Worm (Caenorhabditis elegans): Measurements from ENCODE around the gene hil-4.
A peak's percentile ranks its signal among the peaks of the same experiment; 100 is the strongest.

Gene hil-4

DNA sequence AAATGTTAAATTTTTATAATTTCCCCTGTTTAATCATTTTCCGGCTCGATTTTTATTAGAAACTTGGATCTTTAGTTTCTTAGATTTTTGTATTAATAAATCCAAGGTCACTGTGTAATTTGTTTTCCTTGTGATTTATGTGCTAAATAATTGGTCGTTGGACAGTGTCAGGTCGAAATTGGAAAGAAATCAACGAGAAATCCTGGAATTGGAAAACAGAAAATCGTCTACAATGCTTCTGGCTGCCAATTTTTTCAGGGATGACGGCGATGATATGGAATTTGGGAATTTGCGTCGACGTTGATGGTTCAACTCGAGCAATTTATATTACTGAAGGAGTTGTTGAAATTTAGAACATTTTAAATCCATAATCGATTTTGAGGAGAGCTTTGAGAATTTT, 19.5 kb upstream of the hil-4 start:
- TF ChIP-seq nhr-19 (GFP tag; conservative IDR thresholded peaks at IDR 0.05): no peak
- TF ChIP-seq hpl-2 (GFP tag; optimal IDR thresholded peaks at IDR 0.05): no peak
- no peak for TF ChIP-seq nhr-237 (tag; optimal IDR thresholded peaks at IDR 0.05)
- no peak for TF ChIP-seq nhr-47 (tag; optimal IDR thresholded peaks at IDR 0.05)
- TF ChIP-seq F16B12.6 (tag; optimal IDR thresholded peaks at IDR 0.05): no peak

DNA sequence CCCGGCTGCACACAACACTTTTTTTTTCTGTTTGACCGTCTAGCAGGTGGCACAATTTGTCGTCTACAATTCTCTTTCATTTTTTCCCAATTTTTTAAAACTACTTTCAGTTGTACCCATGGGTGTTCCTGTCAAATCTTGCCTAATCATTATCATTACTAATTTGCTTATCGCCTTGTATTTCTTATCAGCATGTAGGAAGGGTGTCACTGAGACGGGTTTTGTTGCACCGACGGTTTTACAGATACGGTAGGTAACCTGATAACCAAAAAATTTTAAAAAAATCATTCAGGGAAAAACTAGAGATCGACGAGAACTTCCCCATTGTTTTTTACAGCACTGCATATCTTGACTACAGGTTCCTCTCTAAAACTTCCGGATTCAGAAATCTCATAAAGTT, 16.4 kb upstream of the hil-4 start, which contains the start of gene F39G3.2:
Gene F39G3.2 (plus strand): TSS at position 105 of the 400 bp plus-strand sequence.
- TF ChIP-seq snu-23 (GFP tag; optimal IDR thresholded peaks at IDR 0.05) (no peak), jun-1 (tag; optimal IDR thresholded peaks at IDR 0.05) (peak; percentile 18), fos-1 (tag; optimal IDR thresholded peaks at IDR 0.05) (no peak), ets-5 (GFP tag; IDR thresholded peaks at IDR 0.05) (no peak), ceh-82 (tag; optimal IDR thresholded peaks at IDR 0.05) (no peak), rnt-1 (tag; optimal IDR thresholded peaks at IDR 0.05) (no peak), sptf-1 (tag; optimal IDR thresholded peaks at IDR 0.05) (no peak), nhr-20 (tag; optimal IDR thresholded peaks at IDR 0.05) (no peak), elt-2 (tag; optimal IDR thresholded peaks at IDR 0.05) (peak; percentile 62)

DNA sequence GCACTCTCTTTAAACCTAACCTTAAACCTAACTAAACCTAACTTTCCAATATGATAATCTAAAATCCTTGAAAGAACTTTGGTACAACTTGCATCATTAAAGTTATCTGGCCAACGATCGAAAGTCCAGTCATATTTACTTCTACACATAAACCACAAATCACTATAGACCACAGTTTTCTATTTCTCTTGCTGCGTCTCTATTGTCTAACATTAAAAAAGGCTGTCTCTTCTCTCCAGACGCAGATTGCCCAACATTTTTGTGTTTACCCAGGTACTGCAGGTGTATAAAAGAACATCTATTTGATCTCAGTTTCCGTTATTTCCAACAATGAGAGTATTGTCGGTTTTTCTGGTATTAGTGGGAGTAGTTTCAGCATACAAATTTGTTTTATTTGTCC, 11.9 kb upstream of the hil-4 start, which contains the start of gene ugt-61:
Gene ugt-61 (plus strand): TSS at position 233 of the 400 bp plus-strand sequence.
- TF ChIP-seq nhr-77 (tag; optimal IDR thresholded peaks at IDR 0.05) (peak; percentile 29), ama-1 (optimal IDR thresholded peaks at IDR 0.05) (no peak), lin-14 (GFP tag; optimal IDR thresholded peaks at IDR 0.05) (peak; percentile 73), snu-23 (GFP tag; optimal IDR thresholded peaks at IDR 0.05) (peak; percentile 41), nhr-85 (tag) (peak; percentile 81), nhr-20 (tag; optimal IDR thresholded peaks at IDR 0.05) (peak; percentile 61), ceh-8 (GFP tag; optimal IDR thresholded peaks at IDR 0.05) (no peak), nhr-90 (tag; optimal IDR thresholded peaks at IDR 0.05; ENCODE audit: poor library complexity) (peak; percentile 21), nhr-28 (tag; optimal IDR thresholded peaks at IDR 0.05) (no peak), mep-1 (tag; optimal IDR thresholded peaks at IDR 0.05) (peak; percentile 13), pax-3 (tag; optimal IDR thresholded peaks at IDR 0.05) (no peak), dpl-1 (GFP tag; optimal IDR thresholded peaks at IDR 0.05) (peak in 1 of 3 experiments; percentile 2), C04F5.9 (tag; optimal IDR thresholded peaks at IDR 0.05) (no peak), ztf-4 (tag; optimal IDR thresholded peaks at IDR 0.05) (no peak), blmp-1 (tag; optimal IDR thresholded peaks at IDR 0.05) (peak; percentile 33), elt-3 (tag; optimal IDR thresholded peaks at IDR 0.05) (peak in 1 of 6 experiments; percentile 9), rnt-1 (tag; optimal IDR thresholded peaks at IDR 0.05) (peak; percentile 22), mab-9 (GFP tag; IDR thresholded peaks at IDR 0.05) (no peak), efl-1 (optimal IDR thresholded peaks at IDR 0.05) (peak in 1 of 2 experiments; percentile 10), efl-1 (GFP tag; optimal IDR thresholded peaks at IDR 0.05 in 1 of 2) (peak in 1 of 2 experiments; percentile 93), lin-35 (GFP tag; optimal IDR thresholded peaks at IDR 0.05) (peak in 1 of 2 experiments; percentile 15), egl-13 (tag; optimal IDR thresholded peaks at IDR 0.05) (no peak)

DNA sequence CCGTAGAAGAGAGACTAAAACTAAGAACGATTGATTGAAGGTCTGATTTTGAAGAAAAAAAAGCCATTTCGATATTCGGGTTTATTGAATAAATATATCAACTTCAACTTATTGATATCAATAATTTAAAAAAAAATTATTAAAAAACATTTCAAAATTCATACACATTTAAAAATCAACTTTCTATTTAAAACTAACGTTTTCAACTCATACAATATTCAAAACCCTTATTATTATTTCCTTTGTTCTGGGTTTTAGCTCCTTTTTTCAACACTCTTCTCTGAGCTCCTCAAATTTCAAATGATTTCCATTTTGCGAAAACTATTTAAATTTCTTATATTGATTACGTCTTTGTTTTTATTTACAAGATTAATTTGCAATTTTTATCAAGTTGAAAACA, 8.8 kb upstream of the hil-4 start, which contains the start of gene C18G1.7:
Gene C18G1.7 (plus strand): TSS at position 301 of the 400 bp plus-strand sequence.
- TF ChIP-seq efl-3 (GFP tag; optimal IDR thresholded peaks at IDR 0.05) (no peak), ceh-8 (GFP tag; optimal IDR thresholded peaks at IDR 0.05) (no peak), sptf-1 (tag; optimal IDR thresholded peaks at IDR 0.05) (no peak), zip-4 (GFP tag; optimal IDR thresholded peaks at IDR 0.05) (no peak), sup-37 (GFP tag; optimal IDR thresholded peaks at IDR 0.05) (no peak), fkh-10 (GFP tag; optimal IDR thresholded peaks at IDR 0.05) (no peak), pqm-1 (tag; optimal IDR thresholded peaks at IDR 0.05) (no peak), dpl-1 (GFP tag; optimal IDR thresholded peaks at IDR 0.05) (no peak), pax-3 (tag; optimal IDR thresholded peaks at IDR 0.05) (no peak), lin-39 (tag; optimal IDR thresholded peaks at IDR 0.05) (no peak), nhr-47 (tag; optimal IDR thresholded peaks at IDR 0.05) (no peak), grh-1 (GFP tag; IDR thresholded peaks at IDR 0.05) (no peak), tlp-1 (tag; optimal IDR thresholded peaks at IDR 0.05) (no peak)
